Worm (Caenorhabditis elegans) whole organism, L4 larva: ENCODE results near the gene alh-5.

Source experiments
- F10B5.3 ChIP-seq: sonication (generic microtip); optimal IDR thresholded peaks from 2 replicates; lab custom pipeline; 2016; ENCODE audit warnings: mild to moderate bottlenecking, missing genetic modification characterization, missing compliant biosample characterization
- T20F7.1 ChIP-seq: fragments of 200-800 bp; sonication (Bioruptor generic); optimal IDR thresholded peaks from 2 replicates; lab custom pipeline; 2018; ENCODE audit warnings: mild to moderate bottlenecking, missing genetic modification characterization, missing compliant biosample characterization
- T26A8.4 ChIP-seq: fragments of 200-800 bp; sonication (Bioruptor generic); IDR thresholded peaks from 2 replicates; pipeline ENCODE4 v1.3.6; 2022; ENCODE audit warnings: missing genetic modification characterization, missing compliant biosample characterization
- Y48G9A.11 ChIP-seq: fragments of 200-800 bp; sonication (Bioruptor generic); IDR thresholded peaks from 2 replicates; pipeline ENCODE4 v1.3.6; 2022; ENCODE audit warnings: missing genetic modification reagents, missing genetic modification characterization, missing compliant biosample characterization
- ama-1 ChIP-seq: fragments of 150-350 bp; optimal IDR thresholded peaks from 2 replicates; lab custom pipeline; 2014; ENCODE audit warnings: inconsistent platforms, mixed read lengths
- arid-1 ChIP-seq: fragments of 200-800 bp; sonication (Bioruptor generic); conservative IDR thresholded peaks from 2 replicates; pipeline ENCODE4 v1.3.6; 2022; ENCODE audit warnings: missing genetic modification reagents, missing genetic modification characterization, missing compliant biosample characterization
- attf-4 ChIP-seq: sonication (generic microtip); optimal IDR thresholded peaks from 3 replicates; lab custom pipeline; 2017; ENCODE audit warnings: missing biosample characterization, missing genetic modification characterization
- ceh-20 ChIP-seq: fragments of 200-800 bp; sonication (Bioruptor generic); IDR thresholded peaks from 2 replicates; pipeline ENCODE4 v1.3.6; 2022; ENCODE audit warnings: missing genetic modification reagents, missing genetic modification characterization, missing compliant biosample characterization
- ceh-28 ChIP-seq: fragments of 150-350 bp; optimal IDR thresholded peaks from 2 replicates; lab custom pipeline; 2014; ENCODE audit warnings: missing biosample characterization, missing genetic modification reagents, missing genetic modification characterization
- ctbp-1 ChIP-seq: fragments of 200-800 bp; sonication (Bioruptor generic); IDR thresholded peaks from 2 replicates; pipeline ENCODE4 v1.3.6; 2022; ENCODE audit warnings: missing genetic modification reagents, missing genetic modification characterization, missing compliant biosample characterization
- daf-19 ChIP-seq: fragments of 200-800 bp; sonication (Bioruptor generic); conservative IDR thresholded peaks from 2 replicates; pipeline ENCODE4 v1.3.6; 2022; ENCODE audit warnings: missing genetic modification characterization, missing compliant biosample characterization
- dmd-6 ChIP-seq: fragments of 200-800 bp; sonication (Bioruptor generic); IDR thresholded peaks from 2 replicates; pipeline ENCODE4 v1.3.6; 2022; ENCODE audit warnings: missing genetic modification reagents, missing genetic modification characterization, missing compliant biosample characterization
- dmd-9 ChIP-seq: fragments of 200-800 bp; sonication (Bioruptor generic); IDR thresholded peaks from 2 replicates; pipeline ENCODE4 v1.3.6; 2022; ENCODE audit warnings: missing genetic modification reagents, missing genetic modification characterization, missing compliant biosample characterization
- dpl-1 ChIP-seq: fragments of 150-350 bp; optimal IDR thresholded peaks from 2 replicates; lab custom pipeline; 2014; ENCODE audit warnings: missing biosample characterization, missing genetic modification reagents, missing genetic modification characterization
- duxl-1 ChIP-seq: sonication (generic microtip); optimal IDR thresholded peaks from 2 replicates; lab custom pipeline; 2016; ENCODE audit warnings: mild to moderate bottlenecking, missing genetic modification characterization, moderate library complexity, missing compliant biosample characterization; ENCODE audit not compliant: poor library complexity
- dve-1 ChIP-seq: sonication (generic microtip); optimal IDR thresholded peaks from 2 replicates; lab custom pipeline; 2017; ENCODE audit warnings: antibody characterized with exemption, mild to moderate bottlenecking, missing genetic modification characterization, missing compliant biosample characterization; ENCODE audit not compliant: insufficient read depth
- egl-27 ChIP-seq: sonication (generic microtip); optimal IDR thresholded peaks from 3 replicates; lab custom pipeline; 2017; ENCODE audit warnings: missing biosample characterization, missing genetic modification reagents, missing genetic modification characterization
- gei-8 ChIP-seq: fragments of 200-800 bp; sonication (Bioruptor generic); optimal IDR thresholded peaks from 2 replicates; lab custom pipeline; 2018; ENCODE audit warnings: mild to moderate bottlenecking, missing genetic modification characterization, missing compliant biosample characterization
- hlh-30 ChIP-seq: sonication (generic microtip); optimal IDR thresholded peaks from 2 replicates; lab custom pipeline; 2017; ENCODE audit warnings: antibody characterized with exemption, mild to moderate bottlenecking, missing genetic modification characterization, missing compliant biosample characterization; ENCODE audit not compliant: insufficient read depth
- jun-1 ChIP-seq: fragments of 150-350 bp; optimal IDR thresholded peaks from 2 replicates; lab custom pipeline; 2014; ENCODE audit warnings: missing biosample characterization, missing genetic modification reagents, missing genetic modification characterization
- lin-15B ChIP-seq: fragments of 150-350 bp; sonication (generic microtip); optimal IDR thresholded peaks from 3 replicates; lab custom pipeline; 2014; ENCODE audit warnings: missing biosample characterization, missing genetic modification characterization
- lin-38 ChIP-seq: fragments of 200-800 bp; sonication (Bioruptor generic); IDR thresholded peaks from 2 replicates; pipeline ENCODE4 v1.3.6; 2022; ENCODE audit warnings: missing genetic modification reagents, missing genetic modification characterization, missing compliant biosample characterization
- lir-3 ChIP-seq: sonication (generic microtip); optimal IDR thresholded peaks from 2 replicates; lab custom pipeline; 2016; ENCODE audit warnings: mild to moderate bottlenecking, missing genetic modification characterization, missing compliant biosample characterization
- mdt-29 ChIP-seq: fragments of 200-800 bp; sonication (Bioruptor generic); IDR thresholded peaks from 2 replicates; pipeline ENCODE4 v1.3.6; 2022; ENCODE audit warnings: missing genetic modification reagents, missing genetic modification characterization, missing compliant biosample characterization
- mep-1 ChIP-seq: fragments of 150-350 bp; sonication (generic microtip); optimal IDR thresholded peaks from 3 replicates; lab custom pipeline; 2014; ENCODE audit warnings: missing biosample characterization, missing genetic modification characterization
- mes-2 ChIP-seq: sonication (generic microtip); optimal IDR thresholded peaks from 2 replicates; lab custom pipeline; 2016; ENCODE audit warnings: missing genotype, mild to moderate bottlenecking, missing genetic modification characterization, missing compliant biosample characterization; ENCODE audit not compliant: poor library complexity, severe bottlenecking
- mxl-2 ChIP-seq: fragments of 200-800 bp; sonication (Bioruptor generic); conservative IDR thresholded peaks from 2 replicates; pipeline ENCODE4 v1.3.6; 2022; ENCODE audit warnings: missing genetic modification reagents, missing genetic modification characterization, missing compliant biosample characterization
- mxl-3 ChIP-seq: fragments of 200-800 bp; sonication (Bioruptor generic); optimal IDR thresholded peaks from 2 replicates; lab custom pipeline; 2018; ENCODE audit warnings: mild to moderate bottlenecking, missing genetic modification characterization, missing compliant biosample characterization
- nhr-102 ChIP-seq: sonication (generic microtip); optimal IDR thresholded peaks from 2 replicates; lab custom pipeline; 2016; ENCODE audit warnings: mild to moderate bottlenecking, missing genetic modification characterization, moderate library complexity, missing compliant biosample characterization
- nhr-237 ChIP-seq: sonication (generic microtip); optimal IDR thresholded peaks from 2 replicates; lab custom pipeline; 2017; ENCODE audit warnings: missing biosample characterization, missing genetic modification characterization
- nhr-41 ChIP-seq: fragments of 200-800 bp; sonication (Bioruptor generic); IDR thresholded peaks from 2 replicates; pipeline ENCODE4 v1.3.6; 2022; ENCODE audit warnings: missing genetic modification reagents, missing genetic modification characterization, missing compliant biosample characterization
- nhr-42 ChIP-seq: fragments of 200-800 bp; sonication (Bioruptor generic); IDR thresholded peaks from 2 replicates; pipeline ENCODE4 v1.3.6; 2022; ENCODE audit warnings: missing genetic modification characterization, missing compliant biosample characterization
- nhr-77 ChIP-seq: fragments of 150-350 bp; optimal IDR thresholded peaks from 2 replicates; lab custom pipeline; 2014; ENCODE audit warnings: missing biosample characterization, missing genetic modification characterization
- pha-4 ChIP-seq, 2 experiments: fragments of 150-350 bp in 1 of 2; fragments of 200-800 bp in 1 of 2; sonication (Bioruptor generic) in 1 of 2; IDR thresholded peaks in 1 of 2; optimal IDR thresholded peaks in 1 of 2; 2 replicates each; pipeline versions ENCODE4 v1.3.6 to Lab custom; 2014 to 2022; ENCODE audit warnings: missing genetic modification characterization in 2 of 2, missing genetic modification reagents in 2 of 2, missing biosample characterization in 1 of 2, missing compliant biosample characterization in 1 of 2
- rbr-2 ChIP-seq: sonication (generic microtip); optimal IDR thresholded peaks from 2 replicates; lab custom pipeline; 2016; ENCODE audit warnings: missing genotype, missing genetic modification characterization, missing compliant biosample characterization
- sdz-12 ChIP-seq: fragments of 200-800 bp; sonication (Bioruptor generic); optimal IDR thresholded peaks from 2 replicates; lab custom pipeline; 2018; ENCODE audit warnings: mild to moderate bottlenecking, missing genetic modification characterization, missing compliant biosample characterization
- skn-1 ChIP-seq: fragments of 150-350 bp; optimal IDR thresholded peaks from 2 replicates; lab custom pipeline; 2014; ENCODE audit warnings: missing biosample characterization, missing genetic modification characterization
- snpc-1.2 ChIP-seq: fragments of 200-800 bp; sonication (Bioruptor generic); IDR thresholded peaks from 2 replicates; pipeline ENCODE4 v1.3.6; 2022; ENCODE audit warnings: missing genetic modification reagents, missing genetic modification characterization, missing compliant biosample characterization
- spr-3 ChIP-seq: fragments of 200-800 bp; sonication (Bioruptor generic); optimal IDR thresholded peaks from 2 replicates; lab custom pipeline; 2018; ENCODE audit warnings: mild to moderate bottlenecking, missing genetic modification characterization, missing compliant biosample characterization
- unc-130 ChIP-seq: sonication (generic microtip); optimal IDR thresholded peaks from 2 replicates; lab custom pipeline; 2016; ENCODE audit warnings: missing genetic modification reagents, missing genetic modification characterization, missing compliant biosample characterization
- unc-39 ChIP-seq: sonication (generic microtip); optimal IDR thresholded peaks from 2 replicates; lab custom pipeline; 2017; ENCODE audit warnings: missing biosample characterization, missing genetic modification characterization
- unc-62 ChIP-seq, 3 experiments: fragments of 150-350 bp in 1 of 3; sonication (generic microtip); optimal IDR thresholded peaks in 2 of 3; peaks in 1 of 3; 1 replicate in 1 of 3; 2 replicates in 2 of 3; lab custom pipeline; 2014 to 2017; ENCODE audit warnings: missing biosample characterization in 3 of 3, missing genetic modification characterization in 3 of 3, missing genetic modification reagents in 3 of 3, missing genotype in 1 of 3
- vab-7 ChIP-seq: fragments of 200-800 bp; sonication (Bioruptor generic); IDR thresholded peaks from 2 replicates; pipeline ENCODE4 v1.3.6; 2022; ENCODE audit warnings: missing genetic modification reagents, missing genetic modification characterization, missing compliant biosample characterization
- zfp-2 ChIP-seq: sonication (generic microtip); optimal IDR thresholded peaks from 2 replicates; lab custom pipeline; 2016; ENCODE audit warnings: mild to moderate bottlenecking, missing genetic modification characterization, missing compliant biosample characterization
- zip-2 ChIP-seq: fragments of 150-350 bp; optimal IDR thresholded peaks from 2 replicates; lab custom pipeline; 2014; ENCODE audit warnings: missing biosample characterization, missing genetic modification characterization
- ztf-7 ChIP-seq: fragments of 150-350 bp; optimal IDR thresholded peaks from 2 replicates; lab custom pipeline; 2014; ENCODE audit warnings: missing biosample characterization, missing genetic modification characterization

The alh-5 gene

ce11 chrV:2013824-2014223, 14.4 kb upstream of the alh-5 start, which contains the start of gene F59A7.11:
Gene F59A7.11 (minus strand): TSS chrV:2013924.
- TF ChIP-seq gei-8 (GFP tag; lab: Kevin White, UChicago) (no peak), vab-7 (GFP tag; lab: Robert Waterston, UW) (no peak), lin-38 (GFP tag; lab: Robert Waterston, UW) (no peak), skn-1 (tag; lab: Kevin White, UChicago) (no peak), mdt-29 (GFP tag; lab: Robert Waterston, UW) (no peak), zfp-2 (tag; lab: Kevin White, UChicago) (no peak), lir-3 (no peak), mep-1 (no peak), pha-4 (GFP tag; IDR thresholded peaks at IDR 0.05; lab: Robert Waterston, UW) (no peak), pha-4 (tag; optimal IDR thresholded peaks at IDR 0.05; lab: Kevin White, UChicago) (no peak), arid-1 (GFP tag; lab: Robert Waterston, UW) (no peak), ceh-28 (no peak), ama-1 (lab: Kevin White, UChicago) (no peak), F10B5.3 (tag; lab: Kevin White, UChicago) (no peak), mxl-2 (GFP tag; lab: Robert Waterston, UW) (no peak), ceh-20 (GFP tag; lab: Robert Waterston, UW) (no peak), lin-15B (tag; lab: Kevin White, UChicago) (no peak), sdz-12 (GFP tag; lab: Kevin White, UChicago) (no peak)

ce11 chrV:2011777-2012176, 12.4 kb upstream of the alh-5 start, which contains the start of gene F59A7.7:
Gene F59A7.7 (plus strand): TSS chrV:2012077.
- TF ChIP-seq attf-4 (tag; lab: Kevin White, UChicago) (no peak), egl-27 (tag; lab: Kevin White, UChicago) (no peak), nhr-41 (GFP tag; lab: Robert Waterston, UW) (no peak), zip-2 (no peak)

DNA sequence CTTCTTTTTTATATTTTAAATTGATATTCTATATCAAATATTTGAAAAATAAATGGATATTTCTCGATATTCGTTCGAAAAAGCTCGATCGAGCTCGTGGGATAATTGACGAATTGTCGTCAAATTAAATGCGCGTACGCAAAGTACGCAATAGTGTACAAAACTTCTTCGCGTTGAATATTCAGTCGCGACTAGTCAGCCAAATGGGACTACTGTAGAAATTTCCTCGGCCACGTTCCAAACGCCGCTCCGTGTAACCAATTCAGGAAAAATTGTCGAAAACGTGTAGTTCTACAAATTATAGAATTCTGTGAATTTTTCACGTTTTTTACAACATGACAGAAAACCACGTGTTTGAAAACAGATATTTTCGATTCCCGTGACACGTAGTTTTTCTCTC, 9.0 kb upstream of the alh-5 start:
- TF ChIP-seq ceh-20 (GFP tag; lab: Robert Waterston, UW), result 0 out of 2 replicates have a peak, but pooled peaks have one; percentile 65
- no peak for TF ChIP-seq nhr-237 (tag; lab: Kevin White, UChicago)
- TF ChIP-seq nhr-42, result peak; percentile 47; the same call in 1 of the 2 replicates
- TF ChIP-seq dpl-1 (GFP tag; lab: Kevin White, UChicago), result peak; percentile 40
- TF ChIP-seq unc-39 (tag; lab: Kevin White, UChicago), result no peak
- no peak for TF ChIP-seq dmd-9
- peak in 1 of 2 experiments; percentile 80 for TF ChIP-seq unc-62 (GFP tag; optimal IDR thresholded peaks at IDR 0.05 in 1 of 2; lab: Kevin White, UChicago)
- TF ChIP-seq unc-62 (tag; optimal IDR thresholded peaks at IDR 0.05; lab: Kevin White, UChicago), result no peak
- no peak for TF ChIP-seq daf-19 (GFP tag; lab: Robert Waterston, UW)
- TF ChIP-seq skn-1 (tag; lab: Kevin White, UChicago), result no peak
- peak; percentile 28 for TF ChIP-seq hlh-30 (tag; lab: Kevin White, UChicago)
- TF ChIP-seq mes-2, result peak; percentile 94
- 0 out of 2 replicates have a peak, but pooled peaks have one; percentile 51 for TF ChIP-seq ctbp-1 (GFP tag; lab: Robert Waterston, UW)
- peak; percentile 62 for TF ChIP-seq nhr-77 (tag; lab: Kevin White, UChicago)
- TF ChIP-seq mxl-3 (GFP tag; lab: Kevin White, UChicago), result peak; percentile 3
- peak; percentile 59; the same call in 1 of the 2 replicates for TF ChIP-seq snpc-1.2 (GFP tag; lab: Robert Waterston, UW)
- TF ChIP-seq egl-27 (tag; lab: Kevin White, UChicago), result no peak
- no peak for TF ChIP-seq ztf-7 (tag; lab: Kevin White, UChicago)
- peak; percentile 70 for TF ChIP-seq nhr-102 (tag; lab: Kevin White, UChicago)
- TF ChIP-seq unc-130 (GFP tag; lab: Kevin White, UChicago), result peak; percentile 91
- TF ChIP-seq T26A8.4, result peak; percentile 67
- no peak for TF ChIP-seq mep-1
- peak; percentile 34 for TF ChIP-seq dve-1
- TF ChIP-seq dmd-6, result peak; percentile 66
- peak; percentile 60; the same call in 1 of the 2 replicates for TF ChIP-seq Y48G9A.11 (GFP tag; lab: Robert Waterston, UW)
- peak; percentile 46 for TF ChIP-seq rbr-2
- TF ChIP-seq jun-1 (tag; lab: Kevin White, UChicago), result no peak
- no peak for TF ChIP-seq T20F7.1 (GFP tag; lab: Kevin White, UChicago)
- peak; percentile 64 for TF ChIP-seq duxl-1 (tag; lab: Kevin White, UChicago)
- TF ChIP-seq spr-3 (GFP tag; lab: Kevin White, UChicago), result no peak
